Fruit fly (Drosophila melanogaster) whole organism, prepupa: ENCODE data around the gene nkt.
A peak's percentile ranks its signal among the peaks of the same experiment; 100 is the strongest.

Experiments used
- CG10669 ChIP-seq: fragments of 200-800 bp; sonication (Bioruptor generic); optimal IDR thresholded peaks from 3 replicates; lab custom pipeline; 2018; ENCODE audit warnings: missing biosample characterization, mild to moderate bottlenecking, missing genetic modification characterization, moderate library complexity
- CG11294 ChIP-seq: fragments of 200-800 bp; sonication (Bioruptor generic); IDR thresholded peaks from 2 replicates; pipeline ENCODE4 v1.3.6; 2022; ENCODE audit warnings: missing biosample characterization, missing genetic modification characterization
- CG11762 ChIP-seq: fragments of 200-800 bp; sonication (Bioruptor generic); optimal IDR thresholded peaks from 3 replicates; lab custom pipeline; 2016; ENCODE audit warnings: missing biosample characterization, missing genetic modification characterization; ENCODE audit not compliant: insufficient read depth
- CG3032 ChIP-seq: fragments of 200-800 bp; optimal IDR thresholded peaks from 2 replicates; lab custom pipeline; 2019; ENCODE audit warnings: missing biosample characterization, mild to moderate bottlenecking, missing genetic modification characterization, moderate library complexity
- CG32006 ChIP-seq: fragments of 200-800 bp; sonication (Bioruptor generic); optimal IDR thresholded peaks from 3 replicates; lab custom pipeline; 2017; ENCODE audit warnings: missing biosample characterization, mild to moderate bottlenecking, missing genetic modification characterization
- CG3919 ChIP-seq: fragments of 200-800 bp; sonication (Bioruptor generic); optimal IDR thresholded peaks from 3 replicates; lab custom pipeline; 2016; ENCODE audit warnings: missing biosample characterization, missing genetic modification characterization
- CG4318 ChIP-seq: fragments of 200-800 bp; sonication (Bioruptor generic); optimal IDR thresholded peaks from 3 replicates; lab custom pipeline; 2017; ENCODE audit warnings: missing biosample characterization, mild to moderate bottlenecking, missing genetic modification characterization
- CG6163 ChIP-seq: fragments of 200-800 bp; sonication (Bioruptor generic); IDR thresholded peaks from 3 replicates; pipeline ENCODE4 v1.3.6; 2022; ENCODE audit warnings: missing biosample characterization, missing genetic modification characterization
- CG6276 ChIP-seq: fragments of 200-800 bp; sonication (Bioruptor generic); optimal IDR thresholded peaks from 2 replicates; lab custom pipeline; 2017; ENCODE audit warnings: missing biosample characterization, mild to moderate bottlenecking, missing genetic modification characterization
- CG6808 ChIP-seq: fragments of 200-800 bp; sonication (Bioruptor generic); optimal IDR thresholded peaks from 3 replicates; lab custom pipeline; 2017; ENCODE audit warnings: missing biosample characterization, missing genetic modification characterization, mild to moderate bottlenecking, moderate library complexity, missing genetic modification reagents
- CG6854 ChIP-seq: fragments of 200-800 bp; sonication (Bioruptor generic); optimal IDR thresholded peaks from 2 replicates; lab custom pipeline; 2017; ENCODE audit warnings: missing biosample characterization, mild to moderate bottlenecking, missing genetic modification characterization
- CG7368 ChIP-seq: fragments of 200-800 bp; sonication (Bioruptor generic); optimal IDR thresholded peaks from 3 replicates; lab custom pipeline; 2016; ENCODE audit warnings: missing biosample characterization, missing genetic modification characterization
- CG8319 ChIP-seq: fragments of 200-800 bp; sonication (Bioruptor generic); optimal IDR thresholded peaks from 3 replicates; lab custom pipeline; 2016; ENCODE audit warnings: missing biosample characterization, missing genetic modification characterization
- CG8632 ChIP-seq: fragments of 200-800 bp; sonication (Bioruptor generic); optimal IDR thresholded peaks from 3 replicates; lab custom pipeline; 2016; ENCODE audit warnings: missing biosample characterization, missing genetic modification characterization
- Eip75B ChIP-seq: fragments of 200-800 bp; sonication (Bioruptor generic); optimal IDR thresholded peaks from 3 replicates; lab custom pipeline; 2016; ENCODE audit warnings: missing biosample characterization, missing genetic modification characterization
- Eip93F ChIP-seq: fragments of 200-800 bp; sonication (Bioruptor generic); optimal IDR thresholded peaks from 2 replicates; lab custom pipeline; 2016; ENCODE audit warnings: missing biosample characterization, mild to moderate bottlenecking, missing genetic modification characterization
- Ets21C ChIP-seq: fragments of 200-800 bp; sonication (Bioruptor generic); optimal IDR thresholded peaks from 3 replicates; lab custom pipeline; 2016; ENCODE audit warnings: missing biosample characterization, missing genetic modification characterization
- Ets96B ChIP-seq: fragments of 200-800 bp; optimal IDR thresholded peaks from 2 replicates; lab custom pipeline; 2019; ENCODE audit warnings: missing biosample characterization, mild to moderate bottlenecking, missing genetic modification characterization, moderate library complexity
- Hr38 ChIP-seq: sonication (Bioruptor generic); optimal IDR thresholded peaks from 2 replicates; lab custom pipeline; 2016; ENCODE audit warnings: missing biosample characterization, missing genetic modification characterization
- Smox ChIP-seq: fragments of 200-800 bp; sonication (Bioruptor generic); optimal IDR thresholded peaks from 3 replicates; lab custom pipeline; 2016; ENCODE audit warnings: missing biosample characterization, missing genetic modification characterization
- Sox15 ChIP-seq: fragments of 200-800 bp; sonication (Bioruptor generic); optimal IDR thresholded peaks from 3 replicates; lab custom pipeline; 2016; ENCODE audit warnings: missing biosample characterization, missing genetic modification characterization
- achi ChIP-seq: fragments of 200-800 bp; sonication (Bioruptor generic); optimal IDR thresholded peaks from 3 replicates; lab custom pipeline; 2016; ENCODE audit warnings: missing biosample characterization, missing genetic modification characterization
- acj6 ChIP-seq: fragments of 200-800 bp; sonication (Bioruptor generic); optimal IDR thresholded peaks from 3 replicates; lab custom pipeline; 2016; ENCODE audit warnings: missing biosample characterization, missing genetic modification characterization
- dac ChIP-seq: fragments of 200-800 bp; sonication (Bioruptor generic); optimal IDR thresholded peaks from 2 replicates; lab custom pipeline; 2017; ENCODE audit warnings: missing biosample characterization, mild to moderate bottlenecking, missing genetic modification characterization
- dsx ChIP-seq: fragments of 200-800 bp; optimal IDR thresholded peaks from 3 replicates; lab custom pipeline; 2019; ENCODE audit warnings: missing biosample characterization, mild to moderate bottlenecking, missing genetic modification characterization, moderate library complexity; ENCODE audit not compliant: poor library complexity, severe bottlenecking
- eg ChIP-seq: fragments of 200-800 bp; sonication (Bioruptor generic); IDR thresholded peaks from 3 replicates; pipeline ENCODE4 v1.3.6; 2022; ENCODE audit warnings: missing biosample characterization, missing genetic modification characterization
- esn ChIP-seq: fragments of 200-800 bp; sonication (Bioruptor generic); optimal IDR thresholded peaks from 2 replicates; lab custom pipeline; 2016; ENCODE audit warnings: missing biosample characterization, mild to moderate bottlenecking, missing genetic modification characterization, moderate library complexity
- fd85E ChIP-seq: fragments of 200-800 bp; sonication (Bioruptor generic); optimal IDR thresholded peaks from 3 replicates; lab custom pipeline; 2016; ENCODE audit warnings: missing biosample characterization, missing genetic modification characterization
- fkh ChIP-seq: fragments of 200-800 bp; sonication (Bioruptor generic); optimal IDR thresholded peaks from 3 replicates; lab custom pipeline; 2017; ENCODE audit warnings: missing biosample characterization, mild to moderate bottlenecking, missing genetic modification characterization, moderate library complexity
- lz ChIP-seq: fragments of 200-800 bp; sonication (Bioruptor generic); optimal IDR thresholded peaks from 3 replicates; lab custom pipeline; 2016; ENCODE audit warnings: missing biosample characterization, missing genetic modification characterization
- salr ChIP-seq, 2 experiments: fragments of 200-800 bp; sonication (Bioruptor generic); optimal IDR thresholded peaks; 3 replicates each; lab custom pipeline; 2016 to 2018; ENCODE audit warnings: missing biosample characterization in 2 of 2, missing genetic modification characterization in 2 of 2, mild to moderate bottlenecking in 1 of 2
- spab ChIP-seq: fragments of 200-800 bp; sonication (Bioruptor generic); optimal IDR thresholded peaks from 2 replicates; lab custom pipeline; 2017; ENCODE audit warnings: missing biosample characterization, mild to moderate bottlenecking, missing genetic modification characterization, missing genetic modification reagents
- ss ChIP-seq, 2 experiments: fragments of 200-800 bp; sonication (Bioruptor generic); optimal IDR thresholded peaks; 2 replicates in 1 of 2; 3 replicates in 1 of 2; lab custom pipeline; 2017 to 2018; ENCODE audit warnings: mild to moderate bottlenecking in 2 of 2, missing biosample characterization in 2 of 2, missing genetic modification characterization in 2 of 2, moderate library complexity in 1 of 2
- topi ChIP-seq: fragments of 200-800 bp; sonication (Bioruptor generic); optimal IDR thresholded peaks from 3 replicates; lab custom pipeline; 2016; ENCODE audit warnings: missing biosample characterization, missing genetic modification characterization
- vri ChIP-seq: fragments of 200-800 bp; sonication (Bioruptor generic); optimal IDR thresholded peaks from 3 replicates; lab custom pipeline; 2016; ENCODE audit warnings: missing biosample characterization, mild to moderate bottlenecking, missing genetic modification characterization

The nkt gene

DNA sequence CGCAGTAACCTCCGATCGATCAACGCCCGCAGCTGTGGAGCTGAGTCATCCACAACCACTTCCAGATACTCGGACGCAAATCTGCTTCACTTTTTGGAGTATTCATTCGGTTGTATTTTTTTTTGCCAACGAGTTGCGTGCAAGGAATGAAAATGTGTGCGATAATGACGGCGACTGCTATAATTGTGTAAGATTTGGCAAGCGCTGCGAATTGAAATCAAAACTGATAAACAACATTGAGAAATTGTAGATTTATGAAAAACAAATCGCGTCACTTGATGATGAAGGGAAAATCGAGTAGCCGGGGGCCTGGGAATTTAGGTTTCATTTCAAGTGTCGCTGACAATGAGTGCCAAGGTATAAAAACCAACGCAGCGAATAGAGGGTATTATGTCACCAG is 17.7 kb downstream of the nkt start:
- TF ChIP-seq Ets21C (GFP tag; lab: Kevin White, UChicago), result no peak
- TF ChIP-seq CG8319 (GFP tag; lab: Kevin White, UChicago), result no peak
- TF ChIP-seq salr (GFP tag; optimal IDR thresholded peaks at IDR 0.05; lab: Kevin White, UChicago), result no peak
- no peak for TF ChIP-seq CG10669 (GFP tag; lab: Kevin White, UChicago)
- TF ChIP-seq achi (GFP tag; lab: Kevin White, UChicago), result no peak
- no peak for TF ChIP-seq CG32006 (GFP tag; lab: Kevin White, UChicago)
- peak; percentile 13 for TF ChIP-seq CG6854
- no peak for TF ChIP-seq CG4318 (GFP tag; lab: Kevin White, UChicago)
- peak; percentile 56 for TF ChIP-seq Eip93F
- TF ChIP-seq vri (GFP tag; lab: Kevin White, UChicago), result peak; percentile 94
- TF ChIP-seq CG7368 (GFP tag; lab: Kevin White, UChicago), result no peak

DNA sequence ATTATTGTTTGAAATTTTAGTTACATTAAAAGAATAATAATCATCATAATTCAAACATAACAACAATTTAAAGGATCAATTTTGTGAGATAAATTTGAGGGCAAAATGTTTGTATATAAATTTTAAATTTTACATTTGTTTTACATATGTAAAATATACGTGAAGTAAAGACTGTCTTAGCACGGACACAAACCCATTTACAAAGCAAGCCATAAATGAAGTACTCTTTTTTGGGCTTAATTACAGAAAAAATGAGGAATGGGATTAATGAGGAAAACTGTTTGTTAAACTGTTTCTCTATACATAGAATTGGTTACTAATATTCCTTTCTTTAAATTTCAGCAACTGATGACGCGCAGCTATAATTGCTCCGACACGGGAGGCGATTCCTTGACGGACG is 23.5 kb downstream of the nkt start:
- TF ChIP-seq spab (GFP tag; lab: Kevin White, UChicago) (no peak), CG11294 (GFP tag; lab: Robert Waterston, UW) (no peak), lz (no peak), Sox15 (GFP tag; lab: Kevin White, UChicago) (no peak)

DNA sequence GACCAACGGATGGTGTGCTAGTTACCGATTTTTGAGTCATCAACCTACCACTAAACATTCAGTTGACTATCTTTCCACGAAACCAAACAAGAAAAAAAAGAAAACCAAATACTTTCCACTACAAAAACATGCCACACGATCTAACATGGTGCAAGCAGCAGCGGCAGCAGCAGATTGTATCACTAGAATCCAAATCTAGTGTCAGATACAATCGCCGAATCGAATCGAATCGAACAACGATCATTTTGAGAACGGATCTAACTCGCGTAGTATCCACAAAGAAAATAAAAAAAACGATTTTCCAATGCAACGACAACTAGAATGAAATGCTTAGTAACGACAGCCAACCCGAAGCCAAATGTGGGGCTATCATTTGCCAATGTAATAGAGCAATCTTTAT is 26.6 kb downstream of the nkt start:
- no peak for TF ChIP-seq CG11294 (GFP tag; lab: Robert Waterston, UW)
- no peak for TF ChIP-seq topi (GFP tag; lab: Kevin White, UChicago)
- no peak for TF ChIP-seq acj6
- no peak for TF ChIP-seq eg (GFP tag; lab: Robert Waterston, UW)
- no peak for TF ChIP-seq Ets96B (tag; lab: Kevin White, UChicago)
- TF ChIP-seq ss (GFP tag; optimal IDR thresholded peaks at IDR 0.05; lab: Kevin White, UChicago), result no peak
- no peak for TF ChIP-seq esn
- TF ChIP-seq CG3919 (GFP tag; lab: Kevin White, UChicago), result no peak
- no peak for TF ChIP-seq dac (GFP tag; lab: Kevin White, UChicago)
- no peak for TF ChIP-seq CG6163 (GFP tag; lab: Robert Waterston, UW)
- TF ChIP-seq CG6276 (GFP tag; lab: Kevin White, UChicago), result no peak

DNA sequence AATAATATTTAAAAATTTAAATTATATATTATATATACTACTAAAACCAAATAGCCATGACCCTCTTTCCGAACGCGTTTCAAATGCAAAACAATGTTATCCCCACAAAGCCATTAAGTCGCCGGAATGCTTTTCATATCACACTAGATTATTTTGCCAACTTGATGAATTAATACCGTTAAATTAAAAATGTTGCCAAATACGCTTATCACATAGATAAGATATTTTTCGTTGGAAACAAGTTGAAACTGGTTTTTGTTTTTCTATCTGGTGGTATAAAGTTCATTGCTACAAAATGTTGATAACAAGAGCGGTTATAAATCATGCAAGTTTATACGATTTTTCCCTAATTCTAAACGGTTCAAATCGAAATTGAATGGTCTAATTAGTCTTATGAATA is 32.4 kb downstream of the nkt start:
- no peak for TF ChIP-seq fd85E (GFP tag; lab: Kevin White, UChicago)
- peak; percentile 68 for TF ChIP-seq vri (GFP tag; lab: Kevin White, UChicago)

DNA sequence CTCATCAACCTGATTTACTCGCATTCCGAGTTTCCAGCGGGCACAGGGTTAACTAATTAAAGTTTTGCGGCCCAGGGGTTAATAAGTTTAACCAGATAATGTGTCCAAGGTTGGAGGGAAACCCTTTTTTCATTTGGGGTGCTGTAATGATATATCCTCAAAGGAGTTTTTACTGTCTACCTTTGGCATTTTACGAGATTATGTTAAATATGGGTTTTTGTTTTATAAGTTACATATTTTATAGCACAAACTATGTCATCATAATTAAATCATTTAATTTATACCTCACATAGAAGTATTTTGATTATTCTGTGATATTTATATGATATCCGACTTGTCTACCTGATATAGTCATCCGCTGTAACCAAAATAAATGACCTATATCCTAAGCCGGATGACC is 35.0 kb downstream of the nkt start, which contains the start of gene Ir68a:
Gene Ir68a, minus strand, starts transcription at position 101 of the 400 bp plus-strand sequence.
- no peak for TF ChIP-seq CG6808 (GFP tag; lab: Kevin White, UChicago)
- TF ChIP-seq CG11294 (GFP tag; lab: Robert Waterston, UW), result no peak
- no peak for TF ChIP-seq CG10669 (GFP tag; lab: Kevin White, UChicago)
- TF ChIP-seq spab (GFP tag; lab: Kevin White, UChicago), result no peak
- TF ChIP-seq CG8632 (GFP tag; lab: Kevin White, UChicago), result no peak
- TF ChIP-seq eg (GFP tag; lab: Robert Waterston, UW), result no peak
- no peak for TF ChIP-seq Eip75B (GFP tag; lab: Kevin White, UChicago)
- TF ChIP-seq fkh (GFP tag; lab: Kevin White, UChicago), result no peak
- TF ChIP-seq Smox (GFP tag; lab: Kevin White, UChicago), result no peak
- no peak for TF ChIP-seq CG11762 (GFP tag; lab: Kevin White, UChicago)
- no peak for TF ChIP-seq CG3032
- TF ChIP-seq CG4318 (GFP tag; lab: Kevin White, UChicago), result no peak
- TF ChIP-seq Hr38 (GFP tag; lab: Kevin White, UChicago), result no peak
- TF ChIP-seq dsx (GFP tag; lab: Kevin White, UChicago), result no peak
